Worm (Caenorhabditis elegans) whole organism, midembryonic: ENCODE results near the gene W04G3.5.

Source experiments
- cog-1 ChIP-seq: sonication (generic microtip); optimal IDR thresholded peaks from 2 replicates; lab custom pipeline; 2016; ENCODE audit warnings: missing genetic modification characterization, missing compliant biosample characterization
- flt-1 ChIP-seq: fragments of 200-800 bp; sonication (Bioruptor generic); IDR thresholded peaks from 2 replicates; pipeline ENCODE4 v1.3.6; 2022; ENCODE audit warnings: missing genetic modification characterization, missing compliant biosample characterization
- ref-1 ChIP-seq: fragments of 200-800 bp; sonication (Bioruptor generic); conservative IDR thresholded peaks from 2 replicates; pipeline ENCODE4 v1.3.6; 2022; ENCODE audit warnings: missing genetic modification reagents, missing genetic modification characterization, missing compliant biosample characterization

- TF ChIP-seq ref-1: no peak
- TF ChIP-seq flt-1 (GFP tag; lab: Robert Waterston, UW): no peak
- TF ChIP-seq cog-1 (tag; lab: Kevin White, UChicago): no peak
Observed at ce11 chrX:11038221-11038620, 35.2 kb upstream of the W04G3.5 start.
